Fruit fly (Drosophila melanogaster) whole organism, embryonic: Measurements from ENCODE around the gene Bug22.

Source experiments
- Abd-B ChIP-seq: fragments of 200-800 bp; sonication (Bioruptor generic); optimal IDR thresholded peaks from 2 replicates; lab custom pipeline; 2018; ENCODE audit warnings: missing biosample characterization, mild to moderate bottlenecking, missing genetic modification characterization, moderate library complexity
- CG10209 ChIP-seq: fragments of 200-800 bp; sonication (Bioruptor generic); optimal IDR thresholded peaks from 3 replicates; lab custom pipeline; 2017; ENCODE audit warnings: missing biosample characterization, mild to moderate bottlenecking, missing genetic modification characterization, missing genetic modification reagents
- CG10462 ChIP-seq: fragments of 200-800 bp; sonication (Bioruptor generic); optimal IDR thresholded peaks from 2 replicates; lab custom pipeline; 2016; ENCODE audit warnings: missing biosample characterization, missing genetic modification characterization
- CG12219 ChIP-seq: fragments of 200-800 bp; sonication (Bioruptor generic); optimal IDR thresholded peaks from 3 replicates; lab custom pipeline; 2018; ENCODE audit warnings: missing biosample characterization, mild to moderate bottlenecking, missing genetic modification characterization
- CG13424 ChIP-seq: fragments of 200-800 bp; sonication (Bioruptor generic); optimal IDR thresholded peaks from 2 replicates; lab custom pipeline; 2019; ENCODE audit warnings: missing biosample characterization, mild to moderate bottlenecking, missing genetic modification characterization, moderate library complexity
- CG14050 ChIP-seq: fragments of 200-800 bp; sonication (Bioruptor generic); IDR thresholded peaks from 3 replicates; pipeline ENCODE4 v1.3.6; 2022; ENCODE audit warnings: missing biosample characterization, missing genetic modification characterization
- CG15269 ChIP-seq: fragments of 200-800 bp; sonication (Bioruptor generic); optimal IDR thresholded peaks from 2 replicates; lab custom pipeline; 2018; ENCODE audit warnings: missing biosample characterization, mild to moderate bottlenecking, missing genetic modification characterization, moderate library complexity
- CG1529 ChIP-seq: fragments of 200-800 bp; sonication (Bioruptor generic); optimal IDR thresholded peaks from 3 replicates; lab custom pipeline; 2018; ENCODE audit warnings: missing biosample characterization, missing genetic modification characterization
- CG15601 ChIP-seq: fragments of 200-800 bp; sonication (Bioruptor generic); optimal IDR thresholded peaks from 3 replicates; lab custom pipeline; 2019; ENCODE audit warnings: missing biosample characterization, mild to moderate bottlenecking, missing genetic modification characterization, moderate library complexity
- CG1647 ChIP-seq: fragments of 200-800 bp; sonication (Bioruptor generic); optimal IDR thresholded peaks from 3 replicates; lab custom pipeline; 2016; ENCODE audit warnings: missing biosample characterization, missing genetic modification characterization
- CG17359 ChIP-seq: fragments of 200-800 bp; sonication (Bioruptor generic); optimal IDR thresholded peaks from 3 replicates; lab custom pipeline; 2018; ENCODE audit warnings: missing biosample characterization, mild to moderate bottlenecking, missing genetic modification characterization, moderate library complexity
- CG17361 ChIP-seq: fragments of 200-800 bp; sonication (Bioruptor generic); IDR thresholded peaks from 3 replicates; pipeline ENCODE4 v1.3.6; 2022; ENCODE audit warnings: missing biosample characterization, missing genetic modification characterization
- CG1792 ChIP-seq: fragments of 200-800 bp; sonication (Bioruptor generic); optimal IDR thresholded peaks from 2 replicates; lab custom pipeline; 2016; ENCODE audit warnings: missing biosample characterization, missing genetic modification characterization
- CG2120 ChIP-seq: fragments of 200-800 bp; sonication (Bioruptor generic); optimal IDR thresholded peaks from 3 replicates; lab custom pipeline; 2016; ENCODE audit warnings: missing biosample characterization, missing genetic modification characterization
- CG31441 ChIP-seq: fragments of 200-800 bp; sonication (Bioruptor generic); IDR thresholded peaks from 2 replicates; pipeline ENCODE4 v1.3.6; 2022; ENCODE audit warnings: missing biosample characterization, missing genetic modification characterization
- CG3163 ChIP-seq: fragments of 200-800 bp; sonication (Bioruptor generic); optimal IDR thresholded peaks from 3 replicates; lab custom pipeline; 2016; ENCODE audit warnings: missing biosample characterization, missing genetic modification characterization
- CG32772 ChIP-seq: fragments of 200-800 bp; sonication (Bioruptor generic); IDR thresholded peaks from 2 replicates; pipeline ENCODE4 v1.3.6; 2022; ENCODE audit warnings: missing biosample characterization, missing genetic modification characterization
- CG3995 ChIP-seq: fragments of 200-800 bp; sonication (Bioruptor generic); optimal IDR thresholded peaks from 3 replicates; lab custom pipeline; 2016; ENCODE audit warnings: missing biosample characterization, missing genetic modification characterization
- CG4617 ChIP-seq: fragments of 200-800 bp; sonication (Bioruptor generic); optimal IDR thresholded peaks from 3 replicates; lab custom pipeline; 2016; ENCODE audit warnings: missing biosample characterization, missing genetic modification characterization, borderline replicate concordance
- CoRest ChIP-seq: fragments of 200-800 bp; sonication (Bioruptor generic); optimal IDR thresholded peaks from 3 replicates; lab custom pipeline; 2018; ENCODE audit warnings: missing biosample characterization, mild to moderate bottlenecking, missing genetic modification characterization, moderate library complexity
- Dip2 ChIP-seq: fragments of 200-800 bp; sonication (Bioruptor generic); IDR thresholded peaks from 2 replicates; pipeline ENCODE4 v1.3.6; 2022; ENCODE audit warnings: missing biosample characterization, missing genetic modification characterization
- GATAe ChIP-seq: fragments of 200-800 bp; sonication (Bioruptor generic); conservative IDR thresholded peaks from 2 replicates; pipeline ENCODE4 v1.3.6; 2022; ENCODE audit warnings: missing biosample characterization, missing genetic modification characterization
- HLH3B ChIP-seq: fragments of 200-800 bp; sonication (Bioruptor generic); IDR thresholded peaks from 2 replicates; pipeline ENCODE4 v1.3.6; 2022; ENCODE audit warnings: missing biosample characterization, missing genetic modification characterization
- Hey ChIP-seq: fragments of 200-800 bp; sonication (Bioruptor generic); optimal IDR thresholded peaks from 3 replicates; lab custom pipeline; 2018; ENCODE audit warnings: missing biosample characterization, mild to moderate bottlenecking, missing genetic modification characterization
- Hsf ChIP-seq: fragments of 200-800 bp; sonication (Bioruptor generic); optimal IDR thresholded peaks from 3 replicates; lab custom pipeline; 2016; ENCODE audit warnings: missing biosample characterization, missing genetic modification characterization
- Jarid2 ChIP-seq: fragments of 200-800 bp; sonication (Bioruptor generic); optimal IDR thresholded peaks from 3 replicates; lab custom pipeline; 2017; ENCODE audit warnings: mild to moderate bottlenecking, missing biosample characterization, missing genetic modification reagents, missing genetic modification characterization
- NC2α ChIP-seq: fragments of 200-800 bp; sonication (Bioruptor generic); optimal IDR thresholded peaks from 2 replicates; lab custom pipeline; 2016; ENCODE audit warnings: missing biosample characterization, missing genetic modification characterization
- Neu2 ChIP-seq: fragments of 200-800 bp; sonication (Bioruptor generic); optimal IDR thresholded peaks from 3 replicates; lab custom pipeline; 2016; ENCODE audit warnings: missing biosample characterization, missing genetic modification characterization, borderline replicate concordance
- Ravus ChIP-seq: fragments of 200-800 bp; sonication (Bioruptor generic); IDR thresholded peaks from 2 replicates; pipeline ENCODE4 v1.3.6; 2022; ENCODE audit warnings: missing biosample characterization, missing genetic modification characterization
- Sry-δ ChIP-seq: fragments of 200-800 bp; sonication (Bioruptor generic); optimal IDR thresholded peaks from 2 replicates; lab custom pipeline; 2016; ENCODE audit warnings: missing biosample characterization, missing genetic modification characterization
- Ssrp ChIP-seq: fragments of 200-800 bp; sonication (Bioruptor generic); optimal IDR thresholded peaks from 2 replicates; lab custom pipeline; 2018; ENCODE audit warnings: missing biosample characterization, mild to moderate bottlenecking, missing genetic modification characterization, moderate library complexity
- Stat92E ChIP-seq, 3 experiments: fragments of >200 bp in 2 of 3; fragments of 200-800 bp in 1 of 3; sonication (Bioruptor generic) in 1 of 3; optimal IDR thresholded peaks; 2 replicates each; lab custom pipeline; 2017 to 2019; ENCODE audit warnings: missing biosample characterization in 3 of 3, missing genetic modification characterization in 3 of 3, mild to moderate bottlenecking in 1 of 3, moderate library complexity in 1 of 3
- bsh ChIP-seq, 2 experiments: fragments of 200-800 bp; sonication (Bioruptor generic); optimal IDR thresholded peaks; 2 replicates each; lab custom pipeline; 2017 to 2018; ENCODE audit warnings: mild to moderate bottlenecking in 2 of 2, missing biosample characterization in 2 of 2, missing genetic modification characterization in 2 of 2, moderate library complexity in 1 of 2
- caup ChIP-seq: fragments of 200-800 bp; sonication (Bioruptor generic); optimal IDR thresholded peaks from 3 replicates; lab custom pipeline; 2017; ENCODE audit warnings: missing biosample characterization, mild to moderate bottlenecking, missing genetic modification characterization, moderate library complexity; ENCODE audit not compliant: severe bottlenecking
- dm ChIP-seq: fragments of 200-800 bp; sonication (Bioruptor generic); optimal IDR thresholded peaks from 3 replicates; lab custom pipeline; 2016; ENCODE audit warnings: missing biosample characterization, missing genetic modification characterization
- exex ChIP-seq: fragments of 200-800 bp; sonication (Bioruptor generic); optimal IDR thresholded peaks from 4 replicates; lab custom pipeline; 2018; ENCODE audit warnings: missing biosample characterization, mild to moderate bottlenecking, missing genetic modification characterization, moderate library complexity
- grau ChIP-seq: fragments of 200-800 bp; optimal IDR thresholded peaks from 3 replicates; lab custom pipeline; 2019; ENCODE audit warnings: missing biosample characterization, mild to moderate bottlenecking, missing genetic modification characterization, moderate library complexity
- inv ChIP-seq: fragments of 200-800 bp; sonication (Bioruptor generic); IDR thresholded peaks from 2 replicates; pipeline ENCODE4 v1.3.6; 2022; ENCODE audit warnings: missing biosample characterization, missing genetic modification characterization; ENCODE audit not compliant: partially characterized antibody
- nau ChIP-seq: fragments of 200-800 bp; sonication (Bioruptor generic); optimal IDR thresholded peaks from 3 replicates; lab custom pipeline; 2017; ENCODE audit warnings: missing biosample characterization, mild to moderate bottlenecking, missing genetic modification characterization, missing genetic modification reagents
- oc ChIP-seq: fragments of 200-800 bp; sonication (Bioruptor generic); optimal IDR thresholded peaks from 2 replicates; lab custom pipeline; 2018; ENCODE audit warnings: missing biosample characterization, mild to moderate bottlenecking, missing genetic modification characterization, moderate library complexity
- pan ChIP-seq, 4 experiments: fragments of >200 bp in 3 of 4; fragments of 200-800 bp in 1 of 4; sonication (Bioruptor generic) in 1 of 4; optimal IDR thresholded peaks in 3 of 4; IDR thresholded peaks in 1 of 4; 2 replicates each; pipeline versions ENCODE4 v1.3.6 to Lab custom; 2017 to 2022; ENCODE audit warnings: missing biosample characterization in 2 of 4, missing genetic modification characterization in 2 of 4, mixed read lengths in 1 of 4
- pros ChIP-seq: fragments of 200-800 bp; sonication (Bioruptor generic); optimal IDR thresholded peaks from 3 replicates; lab custom pipeline; 2019; ENCODE audit warnings: missing biosample characterization, mild to moderate bottlenecking, missing genetic modification characterization, moderate library complexity
- sc ChIP-seq, 3 experiments: fragments of >200 bp in 2 of 3; fragments of 200-800 bp in 1 of 3; sonication (Bioruptor generic) in 1 of 3; optimal IDR thresholded peaks; 2 replicates in 2 of 3; 3 replicates in 1 of 3; lab custom pipeline; 2017; ENCODE audit warnings: mild to moderate bottlenecking in 1 of 3, missing biosample characterization in 1 of 3, missing genetic modification characterization in 1 of 3, missing genetic modification reagents in 1 of 3
- seq ChIP-seq: fragments of 200-800 bp; sonication (Bioruptor generic); IDR thresholded peaks from 2 replicates; pipeline ENCODE4 v1.3.6; 2022; ENCODE audit warnings: missing biosample characterization, missing genetic modification characterization
- shn ChIP-seq: fragments of 200-800 bp; sonication (Bioruptor generic); optimal IDR thresholded peaks from 3 replicates; lab custom pipeline; 2016; ENCODE audit warnings: missing biosample characterization, missing genetic modification characterization
- toy ChIP-seq: fragments of 200-800 bp; sonication (Bioruptor generic); IDR thresholded peaks from 2 replicates; pipeline ENCODE4 v1.3.6; 2022; ENCODE audit warnings: missing biosample characterization, missing genetic modification characterization
- unpg ChIP-seq: fragments of 200-800 bp; sonication (Bioruptor generic); optimal IDR thresholded peaks from 3 replicates; lab custom pipeline; 2018; ENCODE audit warnings: missing biosample characterization, mild to moderate bottlenecking, missing genetic modification characterization, moderate library complexity
- vfl ChIP-seq: fragments of 200-800 bp; sonication (Bioruptor generic); optimal IDR thresholded peaks from 2 replicates; lab custom pipeline; 2016; ENCODE audit warnings: missing biosample characterization, missing genetic modification characterization

The Bug22 gene

dm6 chr2L:10408122-10408576 is 22.6 kb downstream of the Bug22 start, which contains the start of the genes Ip259 and RpS27A (continued):
- TF ChIP-seq CoRest (tag; lab: Kevin White, UChicago) (peak; percentile 65), unpg (GFP tag; lab: Kevin White, UChicago) (peak; percentile 76), CG31441 (no peak; the same call in 1 of the 2 replicates), CG1529 (peak; percentile 55), CG15269 (tag; lab: Kevin White, UChicago) (no peak), Dip2 (GFP tag; lab: Robert Waterston, UW) (no peak), CG14050 (GFP tag; lab: Robert Waterston, UW) (peak; percentile 71), toy (GFP tag; lab: Robert Waterston, UW) (no peak), CG2120 (GFP tag; lab: Kevin White, UChicago) (peak; percentile 56), NC2α (GFP tag; lab: Kevin White, UChicago) (peak; percentile 47), seq (GFP tag; lab: Robert Waterston, UW) (peak; percentile 74), CG3163 (GFP tag; lab: Kevin White, UChicago) (peak; percentile 43), bsh (GFP tag; optimal IDR thresholded peaks at IDR 0.05; lab: Kevin White, UChicago) (peak in 1 of 2 experiments; percentile 61), CG3995 (GFP tag; lab: Kevin White, UChicago) (peak; percentile 60), GATAe (GFP tag; lab: Robert Waterston, UW) (no peak), grau (tag; lab: Kevin White, UChicago) (peak; percentile 69), dm (GFP tag; lab: Kevin White, UChicago) (peak; percentile 96), vfl (GFP tag; lab: Kevin White, UChicago) (peak; percentile 34), inv (GFP tag; lab: Robert Waterston, UW) (no peak), Neu2 (GFP tag; lab: Kevin White, UChicago) (no peak), pros (GFP tag; lab: Kevin White, UChicago) (no peak), CG1792 (peak; percentile 15), CG17361 (peak; percentile 75; the same call in 2 of the 3 replicates), CG10462 (GFP tag; lab: Kevin White, UChicago) (no peak), CG15601 (tag; lab: Kevin White, UChicago) (peak; percentile 55), nau (peak; percentile 69), shn (GFP tag; lab: Kevin White, UChicago) (peak; percentile 70), Hey (tag; lab: Kevin White, UChicago) (no peak), Sry-δ (peak; percentile 50), Stat92E (GFP tag; optimal IDR thresholded peaks at IDR 0.05; lab: Kevin White, UChicago) (peak in 1 of 3 experiments; percentile 65), CG12219 (GFP tag; lab: Kevin White, UChicago) (peak; percentile 56), CG32772 (GFP tag; lab: Robert Waterston, UW) (no peak; the same call in 1 of the 2 replicates), pan (optimal IDR thresholded peaks at IDR 0.05; lab: Kevin White, UChicago) (no peak), pan (GFP tag; optimal IDR thresholded peaks at IDR 0.05 in 1 of 2, IDR thresholded peaks at IDR 0.05 in 1 of 2) (peak in 1 of 2 experiments; percentile 77), CG4617 (GFP tag; lab: Kevin White, UChicago) (peak; percentile 46), CG1647 (GFP tag; lab: Kevin White, UChicago) (peak; percentile 64), sc (optimal IDR thresholded peaks at IDR 0.05; lab: Kevin White, UChicago) (no peak), sc (GFP tag; optimal IDR thresholded peaks at IDR 0.05; lab: Kevin White, UChicago) (peak; percentile 59), CG13424 (tag; lab: Kevin White, UChicago) (peak; percentile 45), Ssrp (tag; lab: Kevin White, UChicago) (peak; percentile 52), Jarid2 (no peak), HLH3B (GFP tag; lab: Robert Waterston, UW) (peak; percentile 73; the same call in 1 of the 2 replicates), exex (no peak), caup (GFP tag; lab: Kevin White, UChicago) (peak; percentile 93), oc (tag; lab: Kevin White, UChicago) (no peak), Hsf (GFP tag; lab: Kevin White, UChicago) (peak; percentile 80), Ravus (GFP tag; lab: Robert Waterston, UW) (no peak), Abd-B (GFP tag; lab: Kevin White, UChicago) (no peak), CG10209 (GFP tag; lab: Kevin White, UChicago) (peak; percentile 80), CG17359 (peak; percentile 75)
